Worm (Caenorhabditis elegans) whole organism, midembryonic: Measurements from ENCODE around the gene F47G9.6.

Experiments used
- cog-1 ChIP-seq: sonication (generic microtip); optimal IDR thresholded peaks from 2 replicates; lab custom pipeline; 2016; ENCODE audit warnings: missing genetic modification characterization, missing compliant biosample characterization
- flt-1 ChIP-seq: fragments of 200-800 bp; sonication (Bioruptor generic); IDR thresholded peaks from 2 replicates; pipeline ENCODE4 v1.3.6; 2022; ENCODE audit warnings: missing genetic modification characterization, missing compliant biosample characterization
- klf-2 ChIP-seq: fragments of 200-800 bp; sonication (Bioruptor generic); conservative IDR thresholded peaks from 2 replicates; pipeline ENCODE4 v1.3.6; 2022; ENCODE audit warnings: missing genetic modification reagents, missing genetic modification characterization, missing compliant biosample characterization
- med-1 ChIP-seq: sonication (generic microtip); optimal IDR thresholded peaks from 2 replicates; lab custom pipeline; 2017; ENCODE audit warnings: missing genetic modification characterization, mild to moderate bottlenecking, missing compliant biosample characterization, antibody characterized with exemption, missing genetic modification reagents; ENCODE audit not compliant: insufficient read depth
- tab-1 ChIP-seq: fragments of 200-800 bp; sonication (Bioruptor generic); IDR thresholded peaks from 2 replicates; pipeline ENCODE4 v1.3.6; 2022; ENCODE audit warnings: missing genetic modification characterization, missing compliant biosample characterization
- ztf-23 ChIP-seq: fragments of 200-800 bp; sonication (Bioruptor generic); IDR thresholded peaks from 2 replicates; pipeline ENCODE4 v1.3.6; 2022; ENCODE audit warnings: missing genetic modification reagents, missing genetic modification characterization, missing compliant biosample characterization

- TF ChIP-seq tab-1 (GFP tag; lab: Robert Waterston, UW) (no peak), klf-2 (no peak), flt-1 (GFP tag; lab: Robert Waterston, UW) (no peak), cog-1 (tag; lab: Kevin White, UChicago) (no peak), med-1 (GFP tag; lab: Kevin White, UChicago) (no peak), ztf-23 (GFP tag; lab: Robert Waterston, UW) (no peak)
Measured at ce11 chrV:11304200-11304599, 25.0 kb upstream of the F47G9.6 start.
